Worm (Caenorhabditis elegans) whole organism, L4/young adult: ENCODE results near the gene dhs-23.

ENCODE experiments used
- W03F9.2 ChIP-seq: fragments of 150-350 bp; optimal IDR thresholded peaks from 2 replicates; lab custom pipeline; 2014; ENCODE audit warnings: missing biosample characterization, missing genetic modification characterization
- dao-5 ChIP-seq: sonication (generic microtip); optimal IDR thresholded peaks from 2 replicates; lab custom pipeline; 2016; ENCODE audit warnings: missing genotype, missing genetic modification characterization, moderate library complexity, missing compliant biosample characterization
- him-1 ChIP-seq: sonication (generic microtip); optimal IDR thresholded peaks from 2 replicates; lab custom pipeline; 2016; ENCODE audit warnings: missing genotype, missing genetic modification reagents, missing genetic modification characterization, missing compliant biosample characterization

dhs-23 gene

ce11 chrV:15412625-15413024 lies 31.6 kb downstream of the dhs-23 start, which contains the start of gene srbc-63:
Gene srbc-63 (minus strand): TSS chrV:15412725.
- TF ChIP-seq him-1 (tag; lab: Kevin White, UChicago) (no peak), dao-5 (no peak), W03F9.2 (tag; lab: Kevin White, UChicago) (no peak)

ce11 chrV:15413847-15414246 lies 32.8 kb downstream of the dhs-23 start, which contains the start of gene srh-264:
Gene srh-264 (plus strand): TSS chrV:15414147.
- no peak for TF ChIP-seq W03F9.2 (tag; lab: Kevin White, UChicago)
- no peak for TF ChIP-seq dao-5
- TF ChIP-seq him-1 (tag; lab: Kevin White, UChicago) = no peak

- no peak for TF ChIP-seq dao-5
- no peak for TF ChIP-seq W03F9.2 (tag; lab: Kevin White, UChicago)
- TF ChIP-seq him-1 (tag; lab: Kevin White, UChicago) = no peak
These were observed 34.9 kb downstream of the dhs-23 start, which contains the start of gene srh-265 for ce11 chrV:15415951-15416350. Gene srh-265 (plus strand): TSS chrV:15416251.

- no peak for TF ChIP-seq dao-5
- TF ChIP-seq W03F9.2 (tag; lab: Kevin White, UChicago) = no peak
- no peak for TF ChIP-seq him-1 (tag; lab: Kevin White, UChicago)
These were observed 36.8 kb downstream of the dhs-23 start, which contains the start of gene T06E6.10 for ce11 chrV:15417822-15418221. Gene T06E6.10 (plus strand): TSS chrV:15418122.

- TF ChIP-seq W03F9.2 (tag; lab: Kevin White, UChicago) (no peak), dao-5 (no peak), him-1 (tag; lab: Kevin White, UChicago) (no peak)
These were observed 42.6 kb downstream of the dhs-23 start, which contains the start of gene fbxa-104 for ce11 chrV:15423601-15424000. Gene fbxa-104 (minus strand): TSS chrV:15423683.

ce11 chrV:15425368-15426091 lies 44.5 kb downstream of the dhs-23 start, which contains the start of gene Y36E3A.2:
Gene Y36E3A.2 (plus strand): TSS chrV:15426041.
- TF ChIP-seq dao-5 (no peak), W03F9.2 (tag; lab: Kevin White, UChicago) (no peak), him-1 (tag; lab: Kevin White, UChicago) (no peak)

ce11 chrV:15426944-15427343 lies 45.9 kb downstream of the dhs-23 start, which contains the start of gene fbxa-209:
Gene fbxa-209 (minus strand): TSS chrV:15427044.
- TF ChIP-seq him-1 (tag; lab: Kevin White, UChicago) (no peak), W03F9.2 (tag; lab: Kevin White, UChicago) (no peak)

- TF ChIP-seq W03F9.2 (tag; lab: Kevin White, UChicago) (no peak), dao-5 (no peak), him-1 (tag; lab: Kevin White, UChicago) (no peak)
These were observed 50.5 kb downstream of the dhs-23 start for ce11 chrV:15431322-15432052.
